Worm (Caenorhabditis elegans) whole organism, L3 larva: ENCODE data around the gene Y66C5A.1.

Experiments
- R02D3.7 ChIP-seq: fragments of 150-350 bp; optimal IDR thresholded peaks from 2 replicates; lab custom pipeline; 2014; ENCODE audit warnings: missing biosample characterization, missing genetic modification characterization
- ama-1 ChIP-seq: fragments of 150-350 bp; optimal IDR thresholded peaks from 2 replicates; lab custom pipeline; 2018
- ceh-28 ChIP-seq: fragments of 150-350 bp; optimal IDR thresholded peaks from 2 replicates; lab custom pipeline; 2014; ENCODE audit warnings: missing biosample characterization, missing genetic modification reagents, missing genetic modification characterization
- ceh-82 ChIP-seq: fragments of 150-350 bp; optimal IDR thresholded peaks from 2 replicates; lab custom pipeline; 2014; ENCODE audit warnings: missing biosample characterization, missing genetic modification characterization
- ceh-9 ChIP-seq: sonication (generic microtip); optimal IDR thresholded peaks from 2 replicates; lab custom pipeline; 2018; ENCODE audit warnings: missing biosample characterization, missing genetic modification characterization
- egl-27 ChIP-seq: sonication (generic microtip); optimal IDR thresholded peaks from 4 replicates; lab custom pipeline; 2017; ENCODE audit warnings: missing biosample characterization, missing genetic modification reagents, missing genetic modification characterization
- egl-5 ChIP-seq: fragments of 150-350 bp; optimal IDR thresholded peaks from 2 replicates; lab custom pipeline; 2017; ENCODE audit warnings: missing biosample characterization, missing genetic modification reagents, missing genetic modification characterization, inconsistent platforms
- elt-1 ChIP-seq: fragments of 150-350 bp; optimal IDR thresholded peaks from 2 replicates; lab custom pipeline; 2014; ENCODE audit warnings: missing biosample characterization, missing genetic modification characterization
- elt-2 ChIP-seq: sonication (generic microtip); optimal IDR thresholded peaks from 2 replicates; lab custom pipeline; 2016; ENCODE audit warnings: missing genetic modification reagents, mild to moderate bottlenecking, missing genetic modification characterization, missing compliant biosample characterization
- elt-3 ChIP-seq, 3 experiments: fragments of 150-350 bp in 1 of 3; sonication (generic microtip) in 2 of 3; optimal IDR thresholded peaks; 2 replicates in 2 of 3; 4 replicates in 1 of 3; lab custom pipeline; 2014 to 2017; ENCODE audit warnings: missing biosample characterization in 3 of 3, missing genetic modification characterization in 3 of 3
- fkh-2 ChIP-seq: fragments of 150-350 bp; optimal IDR thresholded peaks from 2 replicates; lab custom pipeline; 2014; ENCODE audit warnings: missing biosample characterization, missing genetic modification reagents, missing genetic modification characterization
- hmg-11 ChIP-seq: sonication (generic microtip); optimal IDR thresholded peaks from 2 replicates; lab custom pipeline; 2016; ENCODE audit warnings: missing genetic modification characterization, missing compliant biosample characterization
- jun-1 ChIP-seq: fragments of 150-350 bp; optimal IDR thresholded peaks from 2 replicates; lab custom pipeline; 2014; ENCODE audit warnings: missing biosample characterization, missing genetic modification reagents, missing genetic modification characterization
- lin-39 ChIP-seq: fragments of 150-350 bp; optimal IDR thresholded peaks from 2 replicates; lab custom pipeline; 2018; ENCODE audit warnings: missing biosample characterization, missing genetic modification reagents, missing genetic modification characterization
- lsy-12 ChIP-seq: sonication (generic microtip); optimal IDR thresholded peaks from 2 replicates; lab custom pipeline; 2016; ENCODE audit warnings: mild to moderate bottlenecking, missing genetic modification characterization, missing compliant biosample characterization
- mdl-1 ChIP-seq: fragments of 150-350 bp; optimal IDR thresholded peaks from 2 replicates; lab custom pipeline; 2014; ENCODE audit warnings: missing biosample characterization, missing genetic modification characterization
- nfya-1 ChIP-seq: sonication (generic microtip); optimal IDR thresholded peaks from 2 replicates; lab custom pipeline; 2017; ENCODE audit warnings: missing genetic modification characterization, mild to moderate bottlenecking, missing compliant biosample characterization, antibody characterized with exemption, moderate library complexity; ENCODE audit not compliant: insufficient read depth
- nhr-11 ChIP-seq: fragments of 150-350 bp; optimal IDR thresholded peaks from 2 replicates; lab custom pipeline; 2014; ENCODE audit warnings: missing biosample characterization, missing genetic modification characterization
- nhr-23 ChIP-seq: fragments of 150-350 bp; optimal IDR thresholded peaks from 2 replicates; lab custom pipeline; 2014; ENCODE audit warnings: missing biosample characterization, missing genetic modification reagents, missing genetic modification characterization
- nhr-237 ChIP-seq: fragments of 150-350 bp; optimal IDR thresholded peaks from 2 replicates; lab custom pipeline; 2014; ENCODE audit warnings: missing biosample characterization, missing genetic modification characterization
- nhr-25 ChIP-seq: sonication (generic microtip); optimal IDR thresholded peaks from 2 replicates; lab custom pipeline; 2017; ENCODE audit warnings: missing biosample characterization, missing genetic modification characterization
- nhr-43 ChIP-seq: sonication (generic microtip); optimal IDR thresholded peaks from 2 replicates; lab custom pipeline; 2016; ENCODE audit warnings: mild to moderate bottlenecking, missing genetic modification characterization, missing compliant biosample characterization; ENCODE audit not compliant: poor library complexity, severe bottlenecking
- nhr-77 ChIP-seq: fragments of 150-350 bp; optimal IDR thresholded peaks from 2 replicates; lab custom pipeline; 2014; ENCODE audit warnings: missing biosample characterization, missing genetic modification characterization
- pha-4 ChIP-seq: fragments of 150-350 bp; optimal IDR thresholded peaks from 2 replicates; lab custom pipeline; 2014; ENCODE audit warnings: missing biosample characterization, missing genetic modification reagents, missing genetic modification characterization
- pqm-1 ChIP-seq: fragments of 150-350 bp; optimal IDR thresholded peaks from 2 replicates; lab custom pipeline; 2017; ENCODE audit warnings: missing biosample characterization, missing genetic modification characterization, inconsistent platforms
- sea-2 ChIP-seq: fragments of 150-350 bp; sonication (generic microtip); optimal IDR thresholded peaks from 4 replicates; lab custom pipeline; 2014; ENCODE audit warnings: missing biosample characterization, missing genetic modification reagents, missing genetic modification characterization
- skn-1 ChIP-seq: fragments of 150-350 bp; optimal IDR thresholded peaks from 2 replicates; lab custom pipeline; 2014; ENCODE audit warnings: missing biosample characterization, missing genetic modification characterization
- snpc-4 ChIP-seq: fragments of 150-350 bp; optimal IDR thresholded peaks from 2 replicates; lab custom pipeline; 2014; ENCODE audit warnings: missing biosample characterization, missing genetic modification characterization
- tbx-2 ChIP-seq: sonication (generic microtip); optimal IDR thresholded peaks from 2 replicates; lab custom pipeline; 2016; ENCODE audit warnings: mild to moderate bottlenecking, missing genetic modification characterization, missing compliant biosample characterization
- unc-39 ChIP-seq: sonication (generic microtip); optimal IDR thresholded peaks from 4 replicates; lab custom pipeline; 2017; ENCODE audit warnings: missing biosample characterization, missing genetic modification characterization
- zag-1 ChIP-seq: fragments of 150-350 bp; optimal IDR thresholded peaks from 2 replicates; lab custom pipeline; 2014; ENCODE audit warnings: missing biosample characterization, missing genetic modification characterization
- ztf-4 ChIP-seq: fragments of 150-350 bp; optimal IDR thresholded peaks from 2 replicates; lab custom pipeline; 2014; ENCODE audit warnings: missing biosample characterization, missing genetic modification characterization

Gene Y66C5A.1

DNA sequence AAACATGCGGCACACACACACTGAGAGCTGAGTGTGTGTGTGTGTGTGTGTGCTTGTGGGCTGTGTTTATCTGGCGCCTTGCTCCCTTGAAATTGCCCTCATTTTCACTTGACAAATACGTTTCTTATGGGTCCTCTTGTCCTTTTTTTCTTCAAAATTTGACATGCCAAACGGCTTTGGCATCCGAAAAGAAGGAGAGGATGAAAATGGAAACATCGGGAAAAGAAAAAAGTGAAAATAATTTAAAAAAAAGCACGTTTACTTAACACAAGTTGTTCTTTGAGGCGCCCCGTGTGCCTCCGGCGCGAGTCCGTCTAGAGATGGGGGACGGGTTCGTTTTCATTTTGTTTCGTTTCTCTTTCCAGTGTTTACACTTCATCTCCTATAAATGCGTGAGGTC lies 39.8 kb upstream of the Y66C5A.1 start:
- TF ChIP-seq lin-39 (peak; percentile 61), nfya-1 (tag; lab: Kevin White, UChicago) (peak; percentile 9), pqm-1 (tag; lab: Kevin White, UChicago) (no peak), pha-4 (peak; percentile 41)

- TF ChIP-seq fkh-2 (tag; lab: Kevin White, UChicago) (no peak), ceh-9 (tag; lab: Kevin White, UChicago) (no peak)
- TF ChIP-seq, all 47 proteins: peak for 0
Measured at ce11 chrX:14492441-14492840, 37.1 kb upstream of the Y66C5A.1 start.

ce11 chrX:14491103-14491502 lies 35.8 kb upstream of the Y66C5A.1 start:
- TF ChIP-seq nfya-1 (tag; lab: Kevin White, UChicago) = peak; percentile 31
- peak; percentile 39 for TF ChIP-seq elt-1
- peak; percentile 7 for TF ChIP-seq lin-39
- peak; percentile 63 for TF ChIP-seq ama-1
- TF ChIP-seq pha-4 = peak; percentile 18
- TF ChIP-seq nhr-237 (tag; lab: Kevin White, UChicago) = no peak
- TF ChIP-seq nhr-25 (tag; lab: Kevin White, UChicago) = peak; percentile 5
- peak; percentile 41 for TF ChIP-seq hmg-11 (tag; lab: Kevin White, UChicago)
- no peak for TF ChIP-seq jun-1 (tag; lab: Kevin White, UChicago)

- no peak for TF ChIP-seq lin-39
- no peak for TF ChIP-seq nhr-77 (tag; lab: Kevin White, UChicago)
- no peak for TF ChIP-seq egl-5 (tag; lab: Kevin White, UChicago)
- TF ChIP-seq nhr-11 (tag; lab: Kevin White, UChicago) = no peak
- no peak for TF ChIP-seq hmg-11 (tag; lab: Kevin White, UChicago)
- TF ChIP-seq zag-1 (tag; lab: Kevin White, UChicago) = no peak
- TF ChIP-seq pha-4 = no peak
- no peak for TF ChIP-seq unc-39 (tag; lab: Kevin White, UChicago)
Measured at ce11 chrX:14490486-14490885, 35.2 kb upstream of the Y66C5A.1 start.

ce11 chrX:14489945-14490344 lies 34.6 kb upstream of the Y66C5A.1 start, which contains the start of gene his-24:
his-24 (plus strand) TSS chrX:14490094.
- TF ChIP-seq hmg-11 (tag; lab: Kevin White, UChicago) = peak; percentile 56
- TF ChIP-seq nfya-1 (tag; lab: Kevin White, UChicago) = peak; percentile 72
- TF ChIP-seq elt-2 (tag; lab: Kevin White, UChicago) = peak; percentile 59
- TF ChIP-seq pha-4 = peak; percentile 81
- peak; percentile 86 for TF ChIP-seq nhr-23
- peak; percentile 82 for TF ChIP-seq skn-1 (tag; lab: Kevin White, UChicago)
- TF ChIP-seq R02D3.7 (tag; lab: Kevin White, UChicago) = peak; percentile 16
- TF ChIP-seq snpc-4 (tag; lab: Kevin White, UChicago) = peak; percentile 33
- TF ChIP-seq nhr-43 (tag; lab: Kevin White, UChicago) = peak; percentile 60
- TF ChIP-seq lsy-12 (tag; lab: Kevin White, UChicago) = peak; percentile 75
- TF ChIP-seq nhr-25 (tag; lab: Kevin White, UChicago) = peak; percentile 94
- TF ChIP-seq elt-3 (tag; optimal IDR thresholded peaks at IDR 0.05; lab: Kevin White, UChicago) = peak in 1 of 3 experiments; percentile 10
- TF ChIP-seq nhr-77 (tag; lab: Kevin White, UChicago) = peak; percentile 3
- no peak for TF ChIP-seq sea-2 (GFP tag; lab: Kevin White, UChicago)
- TF ChIP-seq ceh-28 (tag; lab: Kevin White, UChicago) = no peak
- no peak for TF ChIP-seq ztf-4 (tag; lab: Kevin White, UChicago)
- peak; percentile 92 for TF ChIP-seq lin-39
- TF ChIP-seq tbx-2 (tag; lab: Kevin White, UChicago) = peak; percentile 18
- TF ChIP-seq elt-1 = peak; percentile 7
- TF ChIP-seq mdl-1 = no peak
- peak; percentile 60 for TF ChIP-seq jun-1 (tag; lab: Kevin White, UChicago)
- TF ChIP-seq ceh-82 (tag; lab: Kevin White, UChicago) = peak; percentile 38
- peak; percentile 49 for TF ChIP-seq egl-27 (tag; lab: Kevin White, UChicago)
- no peak for TF ChIP-seq fkh-2 (tag; lab: Kevin White, UChicago)
- TF ChIP-seq ama-1 = peak; percentile 91
- TF ChIP-seq, all 47 proteins: peak for 20
